Worm (Caenorhabditis elegans): ENCODE results near the gene dohh-1.

Gene dohh-1

DNA sequence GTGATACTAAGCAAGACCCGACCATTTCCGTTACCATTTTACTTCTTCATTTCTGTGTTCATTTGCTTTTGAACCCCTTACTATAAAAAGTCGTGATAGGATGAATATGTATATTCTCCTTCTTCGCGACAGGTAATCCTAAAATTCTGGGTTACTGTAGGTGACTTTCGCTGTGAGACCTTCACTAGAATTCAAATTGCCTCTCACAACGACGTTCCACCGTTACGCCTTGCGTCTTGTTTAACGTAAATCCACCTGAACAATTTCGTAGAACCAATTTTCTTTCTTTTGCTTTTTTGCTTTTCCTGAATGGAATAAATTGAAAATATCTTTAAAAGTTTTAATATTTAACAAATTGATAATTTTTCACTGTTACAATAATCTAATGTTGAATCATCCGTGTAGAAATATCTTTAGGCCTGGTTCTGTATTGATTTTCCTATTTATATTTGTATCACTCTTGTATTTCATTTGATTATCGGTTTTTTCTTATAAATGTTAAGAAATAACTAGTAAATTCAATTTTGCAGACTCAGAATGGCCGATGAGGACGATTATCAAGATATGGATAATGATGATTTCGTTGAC is 818 bp upstream of the dohh-1 start, which contains the start of gene rpb-6:
Gene rpb-6 (plus strand): TSS at position 538 of the 588 bp plus-strand sequence.
- no peak for TF ChIP-seq flt-1 (GFP tag; IDR thresholded peaks at IDR 0.05)
- no peak for TF ChIP-seq ztf-23 (GFP tag; IDR thresholded peaks at IDR 0.05)
- no peak for TF ChIP-seq ztf-29 (GFP tag; IDR thresholded peaks at IDR 0.05)
- no peak for TF ChIP-seq ref-1 (GFP tag; conservative IDR thresholded peaks at IDR 0.05)
- no peak for TF ChIP-seq med-1 (GFP tag; optimal IDR thresholded peaks at IDR 0.05; ENCODE audit: insufficient read depth)
- no peak for TF ChIP-seq klf-2 (GFP tag; conservative IDR thresholded peaks at IDR 0.05)
- TF ChIP-seq tab-1 (GFP tag; IDR thresholded peaks at IDR 0.05) = no peak
- no peak for TF ChIP-seq cog-1 (tag; optimal IDR thresholded peaks at IDR 0.05)
- no peak for TF ChIP-seq T22C8.4 (GFP tag; IDR thresholded peaks at IDR 0.05)

DNA sequence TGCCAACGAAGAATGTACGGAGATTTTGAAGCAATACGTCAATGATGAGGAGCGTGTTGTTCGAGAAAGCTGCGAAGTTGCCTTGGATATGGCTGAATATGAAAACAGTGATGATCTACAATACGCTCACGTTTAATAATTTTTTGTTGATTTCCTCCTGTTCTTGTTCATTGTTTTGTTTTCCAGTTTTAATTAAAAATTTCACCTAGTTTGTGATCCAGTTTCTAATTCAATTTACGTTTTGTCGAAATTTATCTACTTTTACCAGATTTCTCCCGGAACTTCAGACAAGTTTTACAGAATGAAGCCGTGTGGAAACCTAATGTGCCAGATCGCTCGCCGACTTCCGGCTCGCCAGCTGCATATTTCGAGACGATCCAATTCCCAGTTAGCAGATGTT is 1.1 kb downstream of the dohh-1 start, which contains the start of gene dap-3:
Gene dap-3 (plus strand): TSS at position 301 of the 400 bp plus-strand sequence.
- TF ChIP-seq ztf-29 (GFP tag; IDR thresholded peaks at IDR 0.05) = no peak
- no peak for TF ChIP-seq klf-2 (GFP tag; conservative IDR thresholded peaks at IDR 0.05)
- TF ChIP-seq ztf-23 (GFP tag; IDR thresholded peaks at IDR 0.05) = no peak
- TF ChIP-seq ref-1 (GFP tag; conservative IDR thresholded peaks at IDR 0.05) = no peak
- no peak for TF ChIP-seq T22C8.4 (GFP tag; IDR thresholded peaks at IDR 0.05)
- no peak for TF ChIP-seq cog-1 (tag; optimal IDR thresholded peaks at IDR 0.05)
- no peak for TF ChIP-seq tab-1 (GFP tag; IDR thresholded peaks at IDR 0.05)
- TF ChIP-seq flt-1 (GFP tag; IDR thresholded peaks at IDR 0.05) = no peak
- TF ChIP-seq med-1 (GFP tag; optimal IDR thresholded peaks at IDR 0.05; ENCODE audit: insufficient read depth) = no peak

DNA sequence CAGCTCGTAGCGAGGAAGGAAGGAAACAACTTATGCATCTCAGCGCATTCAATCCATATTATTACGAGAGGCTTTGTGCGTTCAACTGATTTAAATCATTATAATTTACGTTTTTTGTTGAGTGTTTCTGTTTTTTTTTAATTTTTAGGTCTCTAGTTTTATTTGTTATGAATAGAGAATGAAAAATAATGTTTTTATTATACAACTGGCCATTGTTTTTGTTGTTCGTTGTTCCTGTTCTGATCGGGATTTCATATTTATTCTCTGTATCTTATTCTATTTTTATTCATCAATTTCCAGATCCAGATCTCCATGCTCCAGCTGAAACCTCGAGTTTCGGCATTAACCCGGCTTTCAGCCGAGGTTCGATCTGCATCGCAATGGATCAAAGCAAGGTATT is 2.6 kb downstream of the dohh-1 start, which contains the start of gene mrps-22:
Gene mrps-22 (plus strand): TSS at position 301 of the 400 bp plus-strand sequence.
- no peak for TF ChIP-seq klf-2 (GFP tag; conservative IDR thresholded peaks at IDR 0.05)
- TF ChIP-seq ztf-29 (GFP tag; IDR thresholded peaks at IDR 0.05) = no peak
- no peak for TF ChIP-seq ztf-23 (GFP tag; IDR thresholded peaks at IDR 0.05)
- TF ChIP-seq ref-1 (GFP tag; conservative IDR thresholded peaks at IDR 0.05) = no peak
- no peak for TF ChIP-seq flt-1 (GFP tag; IDR thresholded peaks at IDR 0.05)
- no peak for TF ChIP-seq med-1 (GFP tag; optimal IDR thresholded peaks at IDR 0.05; ENCODE audit: insufficient read depth)
- no peak for TF ChIP-seq tab-1 (GFP tag; IDR thresholded peaks at IDR 0.05)
- TF ChIP-seq cog-1 (tag; optimal IDR thresholded peaks at IDR 0.05) = no peak
- TF ChIP-seq T22C8.4 (GFP tag; IDR thresholded peaks at IDR 0.05) = no peak

DNA sequence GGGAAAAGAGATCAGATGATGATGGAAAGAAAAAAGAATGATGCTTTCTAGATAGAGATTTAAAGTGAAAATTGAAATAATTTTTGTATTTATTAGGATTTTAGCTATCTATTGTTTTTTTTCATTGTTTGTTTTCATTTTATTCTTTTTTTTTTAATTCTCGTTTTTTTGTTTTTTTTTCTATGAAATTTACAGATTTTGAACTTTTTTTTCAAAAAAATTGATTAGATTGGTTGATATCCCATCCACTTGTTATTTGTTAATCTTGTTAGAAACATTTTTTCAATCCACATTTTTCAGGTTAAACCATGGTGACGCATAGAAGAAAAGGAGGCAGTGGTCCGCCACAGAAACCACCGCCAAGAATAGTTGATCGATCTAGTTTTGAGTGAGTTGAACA is 4.3 kb downstream of the dohh-1 start, which contains the start of gene algn-9:
Gene algn-9 (plus strand): TSS at position 301 of the 400 bp plus-strand sequence.
- TF ChIP-seq ztf-29 (GFP tag; IDR thresholded peaks at IDR 0.05) = no peak

DNA sequence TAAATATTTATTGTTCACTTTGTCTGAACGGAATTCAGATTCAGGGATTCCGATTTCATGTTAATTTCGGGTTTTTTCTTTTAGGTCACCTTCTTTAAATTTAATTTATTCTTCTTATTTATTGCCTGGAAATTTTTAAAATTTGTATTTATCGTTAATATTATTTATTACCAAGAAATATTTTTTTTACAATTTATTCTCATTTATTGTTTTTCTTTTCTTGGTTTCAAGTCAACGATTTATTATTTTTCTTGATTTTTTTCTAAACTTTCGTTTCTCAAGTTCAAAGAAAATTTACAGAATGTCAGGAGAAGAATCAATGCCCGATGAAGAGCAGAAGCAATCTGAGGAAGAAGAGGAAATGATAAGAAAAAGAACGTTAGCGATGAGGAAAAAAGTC is 8.0 kb downstream of the dohh-1 start, which contains the start of gene crn-3:
Gene crn-3 (plus strand): TSS at position 301 of the 400 bp plus-strand sequence.
- TF ChIP-seq T22C8.4 (GFP tag; IDR thresholded peaks at IDR 0.05) (no peak), ref-1 (GFP tag; conservative IDR thresholded peaks at IDR 0.05) (no peak), flt-1 (GFP tag; IDR thresholded peaks at IDR 0.05) (no peak), tab-1 (GFP tag; IDR thresholded peaks at IDR 0.05) (no peak), klf-2 (GFP tag; conservative IDR thresholded peaks at IDR 0.05) (no peak), ztf-29 (GFP tag; IDR thresholded peaks at IDR 0.05) (no peak), med-1 (GFP tag; optimal IDR thresholded peaks at IDR 0.05; ENCODE audit: insufficient read depth) (no peak), cog-1 (tag; optimal IDR thresholded peaks at IDR 0.05) (no peak), ztf-23 (GFP tag; IDR thresholded peaks at IDR 0.05) (no peak)

DNA sequence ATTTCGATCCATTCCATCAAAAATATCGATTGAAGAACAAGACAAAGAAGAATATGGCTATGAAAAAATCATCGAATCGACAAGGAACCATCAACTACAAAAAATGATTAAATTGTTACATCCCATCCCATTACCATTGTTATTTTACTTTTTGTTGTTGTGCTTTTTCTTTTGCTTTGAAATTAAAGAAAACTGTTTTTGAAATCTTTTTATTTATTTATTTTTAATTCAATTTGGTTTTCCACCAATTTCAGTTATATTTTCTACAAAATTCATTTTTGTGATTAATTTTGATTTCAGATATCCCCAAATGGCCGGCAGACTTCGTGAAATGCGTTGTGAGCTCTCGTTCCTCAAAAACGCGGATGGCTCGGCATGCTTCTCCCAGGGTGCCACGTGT is 12.7 kb downstream of the dohh-1 start, which contains the start of gene crn-5:
Gene crn-5 (plus strand): TSS at position 301 of the 400 bp plus-strand sequence.
- TF ChIP-seq T22C8.4 (GFP tag; IDR thresholded peaks at IDR 0.05) (no peak), klf-2 (GFP tag; conservative IDR thresholded peaks at IDR 0.05) (no peak), ztf-29 (GFP tag; IDR thresholded peaks at IDR 0.05) (no peak), flt-1 (GFP tag; IDR thresholded peaks at IDR 0.05) (no peak), med-1 (GFP tag; optimal IDR thresholded peaks at IDR 0.05; ENCODE audit: insufficient read depth) (no peak), cog-1 (tag; optimal IDR thresholded peaks at IDR 0.05) (no peak), tab-1 (GFP tag; IDR thresholded peaks at IDR 0.05) (no peak), ref-1 (GFP tag; conservative IDR thresholded peaks at IDR 0.05) (no peak), ztf-23 (GFP tag; IDR thresholded peaks at IDR 0.05) (no peak)

DNA sequence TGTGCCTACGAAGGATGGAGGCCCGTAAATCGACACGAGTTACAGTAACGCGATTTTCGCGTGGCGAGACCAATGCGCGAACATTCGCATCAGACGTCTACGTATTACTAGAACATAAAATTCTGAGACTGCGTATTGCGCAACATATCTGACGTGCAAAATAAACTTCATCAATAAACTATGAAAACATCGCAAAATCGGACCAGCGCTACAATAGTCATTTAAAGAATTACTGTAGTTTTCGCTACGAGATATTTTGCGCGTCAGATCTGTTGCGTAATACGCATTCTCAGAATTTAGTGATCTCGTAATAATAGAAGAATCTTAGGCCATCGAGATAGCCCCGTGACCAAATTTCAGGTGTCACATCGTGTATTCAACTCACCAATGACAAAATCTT is 14.6 kb downstream of the dohh-1 start:
- no peak for TF ChIP-seq tab-1 (GFP tag; IDR thresholded peaks at IDR 0.05)
- no peak for TF ChIP-seq med-1 (GFP tag; optimal IDR thresholded peaks at IDR 0.05; ENCODE audit: insufficient read depth)
- TF ChIP-seq cog-1 (tag; optimal IDR thresholded peaks at IDR 0.05) = no peak

DNA sequence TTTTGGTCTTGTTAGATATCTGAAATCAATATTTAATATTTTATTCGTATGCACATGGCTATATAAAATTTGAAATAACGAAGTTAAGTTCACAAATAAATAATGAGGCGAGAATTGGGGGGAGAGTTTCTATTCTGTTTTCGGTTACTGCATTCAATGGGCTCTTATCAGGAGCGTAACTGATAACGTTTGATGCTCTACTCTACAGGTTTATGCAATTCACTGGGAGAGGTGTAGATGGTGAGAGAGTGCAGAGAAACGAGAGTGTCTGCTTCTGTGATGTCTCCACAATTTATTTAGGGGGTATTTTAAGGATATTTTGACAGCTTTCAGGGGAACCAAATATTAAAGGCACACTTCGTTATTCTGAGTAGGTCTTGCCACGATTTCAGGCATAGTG is 15.0 kb downstream of the dohh-1 start, which contains the start of gene C14A4.6:
Gene C14A4.6 (minus strand): TSS at position 19 of the 400 bp plus-strand sequence.
- TF ChIP-seq ztf-29 (GFP tag; IDR thresholded peaks at IDR 0.05) = no peak
- no peak for TF ChIP-seq flt-1 (GFP tag; IDR thresholded peaks at IDR 0.05)
- TF ChIP-seq tab-1 (GFP tag; IDR thresholded peaks at IDR 0.05) = no peak
- TF ChIP-seq klf-2 (GFP tag; conservative IDR thresholded peaks at IDR 0.05) = no peak
- TF ChIP-seq ref-1 (GFP tag; conservative IDR thresholded peaks at IDR 0.05) = no peak
- TF ChIP-seq cog-1 (tag; optimal IDR thresholded peaks at IDR 0.05) = no peak
- TF ChIP-seq ztf-23 (GFP tag; IDR thresholded peaks at IDR 0.05) = no peak
- no peak for TF ChIP-seq T22C8.4 (GFP tag; IDR thresholded peaks at IDR 0.05)
- TF ChIP-seq med-1 (GFP tag; optimal IDR thresholded peaks at IDR 0.05; ENCODE audit: insufficient read depth) = no peak

DNA sequence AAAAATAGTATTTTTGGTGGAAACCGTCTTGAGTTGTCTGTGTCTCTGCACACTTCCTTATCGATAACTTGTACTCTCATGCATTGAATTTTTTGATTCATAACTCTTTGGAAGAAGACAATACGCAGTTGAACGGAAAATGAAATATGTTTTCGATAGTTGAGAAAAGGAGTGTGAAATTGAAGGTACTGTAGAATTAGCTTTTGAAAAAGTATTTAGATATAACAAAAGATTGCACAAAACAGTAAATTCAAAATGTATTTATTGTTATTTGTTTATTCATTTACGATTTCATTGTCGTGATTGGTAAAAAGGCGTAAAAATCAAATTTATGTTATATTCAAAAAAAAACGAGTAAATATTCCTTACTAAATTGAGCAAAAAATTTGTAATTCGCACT is 16.7 kb downstream of the dohh-1 start, which contains the start of gene C14A4.7:
Gene C14A4.7 (minus strand): TSS at position 101 of the 400 bp plus-strand sequence.
- no peak for TF ChIP-seq tab-1 (GFP tag; IDR thresholded peaks at IDR 0.05)
- no peak for TF ChIP-seq flt-1 (GFP tag; IDR thresholded peaks at IDR 0.05)
- no peak for TF ChIP-seq ztf-23 (GFP tag; IDR thresholded peaks at IDR 0.05)
- no peak for TF ChIP-seq klf-2 (GFP tag; conservative IDR thresholded peaks at IDR 0.05)
- no peak for TF ChIP-seq cog-1 (tag; optimal IDR thresholded peaks at IDR 0.05)
- no peak for TF ChIP-seq ztf-29 (GFP tag; IDR thresholded peaks at IDR 0.05)
- TF ChIP-seq T22C8.4 (GFP tag; IDR thresholded peaks at IDR 0.05) = no peak
- TF ChIP-seq med-1 (GFP tag; optimal IDR thresholded peaks at IDR 0.05; ENCODE audit: insufficient read depth) = no peak

DNA sequence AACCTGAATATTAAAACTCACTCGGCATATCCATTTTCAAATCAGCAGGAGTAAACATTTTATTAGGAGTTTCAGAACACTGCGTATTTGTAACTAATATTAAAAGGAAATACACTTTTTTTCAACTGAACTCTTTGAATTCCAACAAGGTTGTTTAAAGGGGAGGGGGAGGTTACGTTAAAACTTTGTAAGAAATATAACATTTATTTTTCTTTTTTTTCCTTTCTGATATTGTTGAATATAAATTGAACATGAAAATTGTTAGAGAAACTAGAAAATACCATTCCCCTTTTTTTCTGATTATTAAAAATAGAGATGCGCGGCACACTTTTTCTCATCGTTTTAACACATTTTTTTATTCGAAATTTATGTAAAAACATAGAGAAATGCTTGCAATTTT is 18.3 kb downstream of the dohh-1 start, which contains the start of gene C14A4.8:
Gene C14A4.8 (minus strand): TSS at position 101 of the 400 bp plus-strand sequence.
- no peak for TF ChIP-seq cog-1 (tag; optimal IDR thresholded peaks at IDR 0.05)
- no peak for TF ChIP-seq tab-1 (GFP tag; IDR thresholded peaks at IDR 0.05)
